Worm (Caenorhabditis elegans) whole organism, L2 larva: Measurements from ENCODE around the gene hex-1.
A peak's percentile ranks its signal among the peaks of the same experiment; 100 is the strongest.

ENCODE experiments used
- C34F6.9 ChIP-seq: fragments of 150-350 bp; optimal IDR thresholded peaks from 2 replicates; lab custom pipeline; 2014; ENCODE audit warnings: missing biosample characterization, missing genetic modification characterization
- F13H6.1 ChIP-seq: sonication (generic microtip); optimal IDR thresholded peaks from 2 replicates; lab custom pipeline; 2016; ENCODE audit warnings: missing genetic modification characterization, missing compliant biosample characterization
- R02D3.7 ChIP-seq: fragments of 150-350 bp; optimal IDR thresholded peaks from 2 replicates; lab custom pipeline; 2014; ENCODE audit warnings: missing biosample characterization, missing genetic modification characterization
- Y55F3AM.14 ChIP-seq: fragments of 200-800 bp; sonication (Bioruptor generic); optimal IDR thresholded peaks from 2 replicates; lab custom pipeline; 2018; ENCODE audit warnings: mild to moderate bottlenecking, missing genetic modification characterization, missing compliant biosample characterization
- alr-1 ChIP-seq: fragments of 150-350 bp; optimal IDR thresholded peaks from 2 replicates; lab custom pipeline; 2014; ENCODE audit warnings: missing biosample characterization, missing genetic modification characterization
- aly-2 ChIP-seq: fragments of 150-350 bp; optimal IDR thresholded peaks from 2 replicates; lab custom pipeline; 2014; ENCODE audit warnings: missing biosample characterization, missing genetic modification characterization
- ama-1 ChIP-seq: fragments of 150-350 bp; optimal IDR thresholded peaks from 2 replicates; lab custom pipeline; 2018; ENCODE audit warnings: inconsistent platforms
- blmp-1 ChIP-seq: sonication (generic microtip); optimal IDR thresholded peaks from 2 replicates; lab custom pipeline; 2017; ENCODE audit warnings: missing genetic modification characterization, mild to moderate bottlenecking, missing compliant biosample characterization, antibody characterized with exemption, moderate library complexity; ENCODE audit not compliant: insufficient read depth
- ceh-16 ChIP-seq: fragments of 150-350 bp; optimal IDR thresholded peaks from 2 replicates; lab custom pipeline; 2014; ENCODE audit warnings: missing biosample characterization, missing genetic modification characterization
- ceh-82 ChIP-seq: fragments of 150-350 bp; optimal IDR thresholded peaks from 2 replicates; lab custom pipeline; 2014; ENCODE audit warnings: missing biosample characterization, missing genetic modification characterization
- crh-2 ChIP-seq: sonication (generic microtip); optimal IDR thresholded peaks from 2 replicates; lab custom pipeline; 2017; ENCODE audit warnings: missing biosample characterization, missing genetic modification characterization
- dmd-4 ChIP-seq: sonication (generic microtip); optimal IDR thresholded peaks from 2 replicates; lab custom pipeline; 2017; ENCODE audit warnings: missing biosample characterization, missing genetic modification characterization
- egl-27 ChIP-seq: sonication (generic microtip); optimal IDR thresholded peaks from 3 replicates; lab custom pipeline; 2017; ENCODE audit warnings: missing biosample characterization, missing genetic modification reagents, missing genetic modification characterization
- elt-1 ChIP-seq: fragments of 150-350 bp; optimal IDR thresholded peaks from 2 replicates; lab custom pipeline; 2014; ENCODE audit warnings: missing biosample characterization, missing genetic modification characterization
- fos-1 ChIP-seq: fragments of 150-350 bp; optimal IDR thresholded peaks from 2 replicates; lab custom pipeline; 2014; ENCODE audit warnings: missing biosample characterization, missing genetic modification characterization
- gmeb-1 ChIP-seq: fragments of 150-350 bp; optimal IDR thresholded peaks from 2 replicates; lab custom pipeline; 2014; ENCODE audit warnings: missing biosample characterization, missing genetic modification characterization
- lin-13 ChIP-seq: fragments of 150-350 bp; optimal IDR thresholded peaks from 2 replicates; lab custom pipeline; 2014; ENCODE audit warnings: missing biosample characterization, missing genetic modification reagents, missing genetic modification characterization
- lin-39 ChIP-seq: fragments of 150-350 bp; optimal IDR thresholded peaks from 2 replicates; lab custom pipeline; 2014; ENCODE audit warnings: missing biosample characterization, missing genetic modification reagents, missing genetic modification characterization
- mab-5 ChIP-seq: fragments of 150-350 bp; optimal IDR thresholded peaks from 2 replicates; lab custom pipeline; 2014; ENCODE audit warnings: missing biosample characterization, missing genetic modification characterization
- mbf-1 ChIP-seq: sonication (generic microtip); optimal IDR thresholded peaks from 2 replicates; lab custom pipeline; 2017; ENCODE audit warnings: missing biosample characterization, missing genetic modification characterization
- mdl-1 ChIP-seq, 2 experiments: fragments of 150-350 bp in 1 of 2; sonication (generic microtip) in 1 of 2; optimal IDR thresholded peaks; 2 replicates each; lab custom pipeline; 2017; ENCODE audit warnings: missing biosample characterization in 2 of 2, missing genetic modification characterization in 2 of 2
- nhr-10 ChIP-seq: sonication (generic microtip); optimal IDR thresholded peaks from 2 replicates; lab custom pipeline; 2017; ENCODE audit warnings: missing biosample characterization, missing genetic modification characterization
- nhr-12 ChIP-seq: fragments of 150-350 bp; optimal IDR thresholded peaks from 2 replicates; lab custom pipeline; 2014; ENCODE audit warnings: missing biosample characterization, missing genetic modification characterization
- nhr-129 ChIP-seq: fragments of 150-350 bp; optimal IDR thresholded peaks from 2 replicates; lab custom pipeline; 2014; ENCODE audit warnings: missing biosample characterization, missing genetic modification characterization
- nhr-21 ChIP-seq: fragments of 150-350 bp; optimal IDR thresholded peaks from 2 replicates; lab custom pipeline; 2014; ENCODE audit warnings: missing biosample characterization, missing genetic modification characterization
- nhr-23 ChIP-seq: fragments of 150-350 bp; optimal IDR thresholded peaks from 2 replicates; lab custom pipeline; 2014; ENCODE audit warnings: missing biosample characterization, missing genetic modification reagents, missing genetic modification characterization
- nhr-237 ChIP-seq: fragments of 150-350 bp; optimal IDR thresholded peaks from 2 replicates; lab custom pipeline; 2014; ENCODE audit warnings: missing biosample characterization, missing genetic modification characterization
- nhr-6 ChIP-seq: fragments of 150-350 bp; optimal IDR thresholded peaks from 2 replicates; lab custom pipeline; 2014; ENCODE audit warnings: missing biosample characterization, missing genetic modification characterization
- nhr-77 ChIP-seq: fragments of 150-350 bp; optimal IDR thresholded peaks from 2 replicates; lab custom pipeline; 2014; ENCODE audit warnings: missing biosample characterization, missing genetic modification characterization
- peb-1 ChIP-seq: fragments of 150-350 bp; optimal IDR thresholded peaks from 2 replicates; lab custom pipeline; 2014; ENCODE audit warnings: missing biosample characterization, missing genetic modification characterization
- sem-4 ChIP-seq: fragments of 150-350 bp; optimal IDR thresholded peaks from 2 replicates; lab custom pipeline; 2014; ENCODE audit warnings: missing biosample characterization, missing genetic modification reagents, missing genetic modification characterization
- sma-9 ChIP-seq, 2 experiments: fragments of 150-350 bp in 1 of 2; sonication (generic microtip) in 1 of 2; optimal IDR thresholded peaks; 2 replicates each; lab custom pipeline; 2014 to 2016; ENCODE audit warnings: missing genetic modification characterization in 2 of 2, mild to moderate bottlenecking in 1 of 2, missing biosample characterization in 1 of 2, missing compliant biosample characterization in 1 of 2, missing genetic modification reagents in 1 of 2, moderate library complexity in 1 of 2
- unc-39 ChIP-seq: fragments of 150-350 bp; optimal IDR thresholded peaks from 2 replicates; lab custom pipeline; 2014; ENCODE audit warnings: missing biosample characterization, missing genetic modification characterization
- unc-55 ChIP-seq: fragments of 150-350 bp; sonication (generic microtip); optimal IDR thresholded peaks from 3 replicates; lab custom pipeline; 2014; ENCODE audit warnings: missing biosample characterization, missing genetic modification reagents, missing genetic modification characterization
- unc-62 ChIP-seq: fragments of 150-350 bp; optimal IDR thresholded peaks from 2 replicates; lab custom pipeline; 2014; ENCODE audit warnings: missing biosample characterization, missing genetic modification reagents, missing genetic modification characterization
- zag-1 ChIP-seq: fragments of 150-350 bp; optimal IDR thresholded peaks from 2 replicates; lab custom pipeline; 2014; ENCODE audit warnings: missing biosample characterization, missing genetic modification characterization
- ztf-1 ChIP-seq: fragments of 200-800 bp; sonication (Bioruptor generic); conservative IDR thresholded peaks from 2 replicates; pipeline ENCODE4 v1.3.6; 2022; ENCODE audit warnings: missing genetic modification characterization, missing compliant biosample characterization
- ztf-11 ChIP-seq: sonication (generic microtip); optimal IDR thresholded peaks from 2 replicates; lab custom pipeline; 2017; ENCODE audit warnings: missing biosample characterization, missing genetic modification characterization
- ztf-4 ChIP-seq: fragments of 150-350 bp; optimal IDR thresholded peaks from 2 replicates; lab custom pipeline; 2014; ENCODE audit warnings: missing biosample characterization, missing genetic modification characterization

Gene hex-1

ce11 chrX:2210751-2211150 lies 10.2 kb upstream of the hex-1 start, which contains the start of gene peb-1:
TSS of gene peb-1 (plus strand) at chrX:2211051.
- no peak for TF ChIP-seq ceh-16 (tag; lab: Kevin White, UChicago)
- TF ChIP-seq, all 48 proteins: peak for 0

- TF ChIP-seq unc-55 (GFP tag; lab: Kevin White, UChicago), result no peak
- TF ChIP-seq mab-5 (tag; lab: Kevin White, UChicago), result no peak
- no peak for TF ChIP-seq nhr-10
- TF ChIP-seq peb-1 (tag; lab: Kevin White, UChicago), result peak; percentile 99
These were observed 8.8 kb upstream of the hex-1 start for ce11 chrX:2212141-2212540.

- TF ChIP-seq blmp-1 (tag; lab: Kevin White, UChicago), result peak; percentile 55
- no peak for TF ChIP-seq R02D3.7 (tag; lab: Kevin White, UChicago)
These were observed 8.2 kb upstream of the hex-1 start for ce11 chrX:2212712-2213111.

- TF ChIP-seq nhr-77 (no peak), sma-9 (GFP tag; optimal IDR thresholded peaks at IDR 0.05; lab: Kevin White, UChicago) (no peak), sma-9 (tag; optimal IDR thresholded peaks at IDR 0.05; lab: Kevin White, UChicago) (no peak), Y55F3AM.14 (GFP tag; lab: Kevin White, UChicago) (no peak), zag-1 (no peak), blmp-1 (tag; lab: Kevin White, UChicago) (no peak), sem-4 (tag; lab: Kevin White, UChicago) (no peak), unc-39 (tag; lab: Kevin White, UChicago) (no peak), mdl-1 (tag; optimal IDR thresholded peaks at IDR 0.05; lab: Kevin White, UChicago) (no peak), nhr-23 (tag; lab: Kevin White, UChicago) (no peak), ceh-16 (tag; lab: Kevin White, UChicago) (no peak), nhr-237 (tag; lab: Kevin White, UChicago) (no peak), F13H6.1 (tag; lab: Kevin White, UChicago) (no peak), gmeb-1 (tag; lab: Kevin White, UChicago) (no peak), dmd-4 (no peak), ama-1 (no peak)
These were observed 7.3 kb upstream of the hex-1 start for ce11 chrX:2213400-2214362.

ce11 chrX:2214454-2214853 lies 6.5 kb upstream of the hex-1 start:
- TF ChIP-seq blmp-1 (tag; lab: Kevin White, UChicago) (peak; percentile 8), ztf-11 (no peak), gmeb-1 (tag; lab: Kevin White, UChicago) (no peak), peb-1 (tag; lab: Kevin White, UChicago) (peak; percentile 92)

ce11 chrX:2215108-2215507 lies 5.8 kb upstream of the hex-1 start:
- TF ChIP-seq R02D3.7 (tag; lab: Kevin White, UChicago) (no peak), nhr-21 (tag; lab: Kevin White, UChicago) (peak; percentile 61), zag-1 (no peak), mab-5 (tag; lab: Kevin White, UChicago) (no peak), nhr-12 (tag; lab: Kevin White, UChicago) (no peak), ceh-82 (tag; lab: Kevin White, UChicago) (no peak), nhr-6 (no peak), blmp-1 (tag; lab: Kevin White, UChicago) (peak; percentile 62), nhr-237 (tag; lab: Kevin White, UChicago) (no peak), nhr-23 (tag; lab: Kevin White, UChicago) (no peak), egl-27 (tag; lab: Kevin White, UChicago) (peak; percentile 65), alr-1 (tag; lab: Kevin White, UChicago) (no peak), elt-1 (tag; lab: Kevin White, UChicago) (no peak), nhr-129 (tag; lab: Kevin White, UChicago) (peak; percentile 64), peb-1 (tag; lab: Kevin White, UChicago) (peak; percentile 98), Y55F3AM.14 (GFP tag; lab: Kevin White, UChicago) (no peak), C34F6.9 (peak; percentile 5), gmeb-1 (tag; lab: Kevin White, UChicago) (peak; percentile 45), crh-2 (tag; lab: Kevin White, UChicago) (peak; percentile 0), aly-2 (tag; lab: Kevin White, UChicago) (no peak), lin-39 (tag; lab: Kevin White, UChicago) (no peak), ztf-1 (GFP tag; lab: Robert Waterston, UW) (no peak), dmd-4 (no peak), fos-1 (tag; lab: Kevin White, UChicago) (peak; percentile 47), unc-62 (GFP tag; lab: Kevin White, UChicago) (no peak), lin-13 (GFP tag; lab: Kevin White, UChicago) (no peak), sem-4 (tag; lab: Kevin White, UChicago) (no peak), sma-9 (GFP tag; optimal IDR thresholded peaks at IDR 0.05; lab: Kevin White, UChicago) (peak; percentile 78), sma-9 (tag; optimal IDR thresholded peaks at IDR 0.05; lab: Kevin White, UChicago) (no peak), ztf-4 (tag; lab: Kevin White, UChicago) (no peak), mbf-1 (tag; lab: Kevin White, UChicago) (no peak)
